Fruit fly (Drosophila melanogaster) whole organism, embryonic: Measurements from ENCODE around the gene RpS15Aa.
A peak's percentile ranks its signal among the peaks of the same experiment; 100 is the strongest.

ENCODE experiments used
- CG10366 ChIP-seq: fragments of 200-800 bp; sonication (Bioruptor generic); IDR thresholded peaks from 2 replicates; pipeline ENCODE4 v1.3.6; 2022; ENCODE audit warnings: missing biosample characterization, missing genetic modification characterization
- CG10431 ChIP-seq: fragments of 200-800 bp; sonication (Bioruptor generic); optimal IDR thresholded peaks from 3 replicates; lab custom pipeline; 2018; ENCODE audit warnings: missing biosample characterization, mild to moderate bottlenecking, missing genetic modification characterization
- CG10654 ChIP-seq: fragments of 200-800 bp; sonication (Bioruptor generic); optimal IDR thresholded peaks from 2 replicates; lab custom pipeline; 2016; ENCODE audit warnings: missing biosample characterization, missing genetic modification characterization
- CG12071 ChIP-seq: fragments of 200-800 bp; sonication (Bioruptor generic); optimal IDR thresholded peaks from 3 replicates; lab custom pipeline; 2018; ENCODE audit warnings: missing biosample characterization, mild to moderate bottlenecking, missing genetic modification characterization
- CG13287 ChIP-seq: fragments of 200-800 bp; sonication (Bioruptor generic); IDR thresholded peaks from 2 replicates; pipeline ENCODE4 v1.3.6; 2022; ENCODE audit warnings: missing biosample characterization, missing genetic modification characterization; ENCODE audit not compliant: partially characterized antibody
- CG13624 ChIP-seq: fragments of 200-800 bp; sonication (Bioruptor generic); optimal IDR thresholded peaks from 2 replicates; lab custom pipeline; 2016; ENCODE audit warnings: missing biosample characterization, missing genetic modification characterization
- CG15073 ChIP-seq: fragments of 200-800 bp; sonication (Bioruptor generic); optimal IDR thresholded peaks from 2 replicates; lab custom pipeline; 2016; ENCODE audit warnings: missing biosample characterization, missing genetic modification characterization
- CG16779 ChIP-seq: fragments of 200-800 bp; sonication (Bioruptor generic); IDR thresholded peaks from 2 replicates; pipeline ENCODE4 v1.3.6; 2022; ENCODE audit warnings: missing biosample characterization, missing genetic modification characterization
- CG16813 ChIP-seq: fragments of 200-800 bp; sonication (Bioruptor generic); IDR thresholded peaks from 3 replicates; pipeline ENCODE4 v1.3.6; 2022; ENCODE audit warnings: missing biosample characterization, missing genetic modification characterization; ENCODE audit not compliant: partially characterized antibody
- CG1792 ChIP-seq: fragments of 200-800 bp; sonication (Bioruptor generic); optimal IDR thresholded peaks from 2 replicates; lab custom pipeline; 2016; ENCODE audit warnings: missing biosample characterization, missing genetic modification characterization
- CG18262 ChIP-seq: fragments of 200-800 bp; optimal IDR thresholded peaks from 3 replicates; lab custom pipeline; 2019; ENCODE audit warnings: missing biosample characterization, mild to moderate bottlenecking, missing genetic modification characterization, moderate library complexity
- CG1832 ChIP-seq: fragments of 200-800 bp; sonication (Bioruptor generic); optimal IDR thresholded peaks from 2 replicates; lab custom pipeline; 2017; ENCODE audit warnings: missing biosample characterization, mild to moderate bottlenecking, missing genetic modification characterization, inconsistent platforms
- CG2120 ChIP-seq: fragments of 200-800 bp; sonication (Bioruptor generic); optimal IDR thresholded peaks from 3 replicates; lab custom pipeline; 2016; ENCODE audit warnings: missing biosample characterization, missing genetic modification characterization
- CG2202 ChIP-seq: fragments of 200-800 bp; sonication (Bioruptor generic); optimal IDR thresholded peaks from 2 replicates; lab custom pipeline; 2018; ENCODE audit warnings: missing biosample characterization, mild to moderate bottlenecking, missing genetic modification characterization
- CG2889 ChIP-seq: fragments of 200-800 bp; sonication (Bioruptor generic); IDR thresholded peaks from 3 replicates; pipeline ENCODE4 v1.3.6; 2022; ENCODE audit warnings: missing biosample characterization, missing genetic modification characterization
- CG31365 ChIP-seq: fragments of 200-800 bp; sonication (Bioruptor generic); optimal IDR thresholded peaks from 2 replicates; lab custom pipeline; 2018; ENCODE audit warnings: missing biosample characterization, mild to moderate bottlenecking, missing genetic modification characterization
- CG34422 ChIP-seq: fragments of 200-800 bp; sonication (Bioruptor generic); IDR thresholded peaks from 3 replicates; pipeline ENCODE4 v1.3.6; 2022; ENCODE audit warnings: missing biosample characterization, missing genetic modification characterization
- CG42726 ChIP-seq: fragments of 200-800 bp; sonication (Bioruptor generic); IDR thresholded peaks from 2 replicates; pipeline ENCODE4 v1.3.6; 2022; ENCODE audit warnings: missing biosample characterization, missing genetic modification characterization; ENCODE audit not compliant: partially characterized antibody
- CG7556 ChIP-seq: fragments of 200-800 bp; sonication (Bioruptor generic); optimal IDR thresholded peaks from 2 replicates; lab custom pipeline; 2017; ENCODE audit warnings: missing biosample characterization, mild to moderate bottlenecking, missing genetic modification characterization
- CG7928 ChIP-seq: fragments of 200-800 bp; sonication (Bioruptor generic); optimal IDR thresholded peaks from 2 replicates; lab custom pipeline; 2017; ENCODE audit warnings: missing biosample characterization, mild to moderate bottlenecking, missing genetic modification characterization
- CG8765 ChIP-seq: fragments of 200-800 bp; sonication (Bioruptor generic); IDR thresholded peaks from 2 replicates; pipeline ENCODE4 v1.3.6; 2022; ENCODE audit warnings: missing biosample characterization, missing genetic modification characterization
- CG8924 ChIP-seq: fragments of 200-800 bp; optimal IDR thresholded peaks from 3 replicates; lab custom pipeline; 2019; ENCODE audit warnings: missing biosample characterization, mild to moderate bottlenecking, missing genetic modification characterization, moderate library complexity
- CG9215 ChIP-seq: fragments of 200-800 bp; sonication (Bioruptor generic); IDR thresholded peaks from 2 replicates; pipeline ENCODE4 v1.3.6; 2022; ENCODE audit warnings: missing biosample characterization, missing genetic modification characterization
- CG9727 ChIP-seq: fragments of 200-800 bp; sonication (Bioruptor generic); optimal IDR thresholded peaks from 3 replicates; lab custom pipeline; 2017; ENCODE audit warnings: missing biosample characterization, mild to moderate bottlenecking, missing genetic modification characterization
- Dref ChIP-seq: fragments of 200-800 bp; sonication (Bioruptor generic); IDR thresholded peaks from 2 replicates; pipeline ENCODE4 v1.3.6; 2022; ENCODE audit warnings: missing biosample characterization, missing genetic modification characterization
- E2f1 ChIP-seq: fragments of 200-800 bp; sonication (Bioruptor generic); IDR thresholded peaks from 2 replicates; pipeline ENCODE4 v1.3.6; 2022; ENCODE audit warnings: missing biosample characterization, missing genetic modification characterization
- Hmr ChIP-seq: fragments of 200-800 bp; sonication (Bioruptor generic); optimal IDR thresholded peaks from 3 replicates; lab custom pipeline; 2017; ENCODE audit warnings: mild to moderate bottlenecking, missing biosample characterization, missing genetic modification reagents, missing genetic modification characterization
- Hmx ChIP-seq: fragments of 200-800 bp; sonication (Bioruptor generic); optimal IDR thresholded peaks from 2 replicates; lab custom pipeline; 2016; ENCODE audit warnings: missing biosample characterization, missing genetic modification characterization
- Hr78 ChIP-seq, 2 experiments: fragments of 200-800 bp in 1 of 2; fragments of >200 bp in 1 of 2; sonication (Bioruptor generic) in 1 of 2; optimal IDR thresholded peaks; 2 replicates each; lab custom pipeline; 2017 to 2019; ENCODE audit warnings: missing biosample characterization in 2 of 2, missing genetic modification characterization in 2 of 2, mild to moderate bottlenecking in 1 of 2, moderate library complexity in 1 of 2
- Hsf ChIP-seq: fragments of 200-800 bp; sonication (Bioruptor generic); optimal IDR thresholded peaks from 3 replicates; lab custom pipeline; 2016; ENCODE audit warnings: missing biosample characterization, missing genetic modification characterization
- MBD-R2 ChIP-seq: fragments of 200-800 bp; sonication (Bioruptor generic); IDR thresholded peaks from 2 replicates; pipeline ENCODE4 v1.3.6; 2022; ENCODE audit warnings: missing biosample characterization, missing genetic modification characterization
- NK7.1 ChIP-seq: fragments of 200-800 bp; sonication (Bioruptor generic); optimal IDR thresholded peaks from 3 replicates; lab custom pipeline; 2016; ENCODE audit warnings: missing biosample characterization, missing genetic modification characterization
- Neu2 ChIP-seq: fragments of 200-800 bp; sonication (Bioruptor generic); optimal IDR thresholded peaks from 3 replicates; lab custom pipeline; 2016; ENCODE audit warnings: missing biosample characterization, missing genetic modification characterization, borderline replicate concordance
- Rfx ChIP-seq: fragments of 200-800 bp; sonication (Bioruptor generic); IDR thresholded peaks from 2 replicates; pipeline ENCODE4 v1.3.6; 2022; ENCODE audit warnings: missing biosample characterization, missing genetic modification characterization
- Side ChIP-seq: fragments of 200-800 bp; sonication (Bioruptor generic); optimal IDR thresholded peaks from 2 replicates; lab custom pipeline; 2016; ENCODE audit warnings: missing biosample characterization, missing genetic modification characterization
- TFAM ChIP-seq: fragments of 200-800 bp; sonication (Bioruptor generic); optimal IDR thresholded peaks from 2 replicates; lab custom pipeline; 2017; ENCODE audit warnings: missing biosample characterization, missing genetic modification characterization, inconsistent platforms
- Trl ChIP-seq, 3 experiments: fragments of >200 bp in 2 of 3; fragments of 200-800 bp in 1 of 3; sonication (Bioruptor generic) in 1 of 3; optimal IDR thresholded peaks; 2 replicates in 1 of 3; 3 replicates in 2 of 3; lab custom pipeline; 2016 to 2017; ENCODE audit warnings: missing biosample characterization in 1 of 3, missing genetic modification characterization in 1 of 3
- Xbp1 ChIP-seq: fragments of 200-800 bp; sonication (Bioruptor generic); optimal IDR thresholded peaks from 3 replicates; lab custom pipeline; 2016; ENCODE audit warnings: missing biosample characterization, mild to moderate bottlenecking, missing genetic modification characterization
- dan ChIP-seq: fragments of 200-800 bp; sonication (Bioruptor generic); IDR thresholded peaks from 2 replicates; pipeline ENCODE4 v1.3.6; 2022; ENCODE audit warnings: missing biosample characterization, missing genetic modification characterization
- ems ChIP-seq: fragments of 200-800 bp; sonication (Bioruptor generic); optimal IDR thresholded peaks from 3 replicates; lab custom pipeline; 2016; ENCODE audit warnings: missing biosample characterization, missing genetic modification characterization
- fu2 ChIP-seq: fragments of 200-800 bp; sonication (Bioruptor generic); optimal IDR thresholded peaks from 2 replicates; lab custom pipeline; 2016; ENCODE audit warnings: missing biosample characterization, missing genetic modification characterization
- grau ChIP-seq: fragments of 200-800 bp; optimal IDR thresholded peaks from 3 replicates; lab custom pipeline; 2019; ENCODE audit warnings: missing biosample characterization, mild to moderate bottlenecking, missing genetic modification characterization, moderate library complexity
- pfk ChIP-seq: fragments of 200-800 bp; sonication (Bioruptor generic); optimal IDR thresholded peaks from 2 replicates; lab custom pipeline; 2018; ENCODE audit warnings: missing biosample characterization, mild to moderate bottlenecking, missing genetic modification characterization, moderate library complexity
- pho ChIP-seq: fragments of 200-800 bp; sonication (Bioruptor generic); optimal IDR thresholded peaks from 2 replicates; lab custom pipeline; 2016; ENCODE audit warnings: missing biosample characterization, missing genetic modification characterization
- run ChIP-seq: fragments of 200-800 bp; sonication (Bioruptor generic); optimal IDR thresholded peaks from 3 replicates; lab custom pipeline; 2018; ENCODE audit warnings: missing biosample characterization, mild to moderate bottlenecking, missing genetic modification characterization
- so ChIP-seq: fragments of 200-800 bp; sonication (Bioruptor generic); IDR thresholded peaks from 3 replicates; pipeline ENCODE4 v1.3.6; 2022; ENCODE audit warnings: missing biosample characterization, missing genetic modification characterization
- tna ChIP-seq: fragments of 200-800 bp; sonication (Bioruptor generic); IDR thresholded peaks from 2 replicates; pipeline ENCODE4 v1.3.6; 2022; ENCODE audit warnings: missing biosample characterization, missing genetic modification characterization; ENCODE audit not compliant: partially characterized antibody
- wor ChIP-seq: fragments of 200-800 bp; sonication (Bioruptor generic); IDR thresholded peaks from 2 replicates; pipeline ENCODE4 v1.3.6; 2022; ENCODE audit warnings: missing biosample characterization, missing genetic modification characterization
- yki ChIP-seq: fragments of >200 bp; optimal IDR thresholded peaks from 3 replicates; lab custom pipeline; 2018
- zen2 ChIP-seq: fragments of 200-800 bp; sonication (Bioruptor generic); IDR thresholded peaks from 3 replicates; pipeline ENCODE4 v1.3.6; 2022; ENCODE audit warnings: missing biosample characterization, missing genetic modification characterization; ENCODE audit not compliant: partially characterized antibody

Gene RpS15Aa

DNA sequence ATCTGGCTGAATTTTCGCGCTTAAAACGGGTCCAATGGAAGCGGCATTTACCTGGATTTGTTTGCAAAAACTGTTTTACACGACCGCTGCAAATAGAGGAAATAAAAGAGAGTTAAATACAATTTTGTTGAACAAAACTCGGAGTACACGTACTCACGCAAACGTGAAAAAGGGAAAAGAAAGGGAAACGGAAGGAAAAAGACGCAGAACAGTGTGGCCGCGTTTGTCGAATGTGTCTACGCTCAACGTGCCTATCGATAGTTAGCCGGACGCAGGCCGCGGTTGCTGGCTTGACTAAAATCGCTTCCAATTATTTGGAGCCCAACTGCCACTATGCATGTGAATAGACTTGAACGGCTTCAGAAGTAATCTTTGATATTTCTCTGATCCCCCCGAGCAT, at the start of gene RpS15Aa (continued):
- TF ChIP-seq E2f1 (GFP tag; lab: Robert Waterston, UW) (peak; percentile 59), fu2 (GFP tag; lab: Kevin White, UChicago) (peak; percentile 44), so (GFP tag; lab: Robert Waterston, UW) (0 out of 3 replicates have a peak, but pooled peaks have one; percentile 48), CG18262 (peak; percentile 49), CG15073 (no peak), Trl (optimal IDR thresholded peaks at IDR 0.05; lab: Kevin White, UChicago) (no peak), Trl (GFP tag; optimal IDR thresholded peaks at IDR 0.05; lab: Kevin White, UChicago) (peak; percentile 88), Xbp1 (GFP tag; lab: Kevin White, UChicago) (peak; percentile 74), tna (GFP tag; lab: Robert Waterston, UW) (peak; percentile 23; the same call in 1 of the 2 replicates), CG10654 (GFP tag; lab: Kevin White, UChicago) (peak; percentile 68), Hmx (GFP tag; lab: Kevin White, UChicago) (no peak), pho (GFP tag; lab: Kevin White, UChicago) (peak; percentile 78), CG1832 (GFP tag; lab: Kevin White, UChicago) (no peak), ems (GFP tag; lab: Kevin White, UChicago) (peak; percentile 39), CG13287 (GFP tag; lab: Robert Waterston, UW) (peak; percentile 40), CG10431 (GFP tag; lab: Kevin White, UChicago) (peak; percentile 81), CG1792 (GFP tag; lab: Kevin White, UChicago) (peak; percentile 45), NK7.1 (GFP tag; lab: Kevin White, UChicago) (peak; percentile 60), CG2120 (GFP tag; lab: Kevin White, UChicago) (peak; percentile 34), Side (GFP tag; lab: Kevin White, UChicago) (peak; percentile 81), zen2 (GFP tag; lab: Robert Waterston, UW) (no peak), TFAM (GFP tag; lab: Kevin White, UChicago) (peak; percentile 10), CG8924 (tag; lab: Kevin White, UChicago) (peak; percentile 48), CG12071 (GFP tag; lab: Kevin White, UChicago) (peak; percentile 76), Rfx (GFP tag; lab: Robert Waterston, UW) (peak; percentile 92), CG13624 (GFP tag; lab: Kevin White, UChicago) (peak; percentile 70), CG16779 (GFP tag; lab: Robert Waterston, UW) (0 out of 2 replicates have a peak, but pooled peaks have one; percentile 17), run (peak; percentile 38), CG42726 (peak; percentile 77), dan (GFP tag; lab: Robert Waterston, UW) (no peak), CG7556 (no peak), CG7928 (GFP tag; lab: Kevin White, UChicago) (peak; percentile 28), CG34422 (GFP tag; lab: Robert Waterston, UW) (peak; percentile 78; the same call in 2 of the 3 replicates), CG16813 (GFP tag; lab: Robert Waterston, UW) (peak; percentile 65; the same call in 2 of the 3 replicates), wor (GFP tag; lab: Robert Waterston, UW) (no peak), yki (lab: Kevin White, UChicago) (peak; percentile 1), CG2889 (GFP tag; lab: Robert Waterston, UW) (peak; percentile 54; the same call in 1 of the 3 replicates), CG9727 (GFP tag; lab: Kevin White, UChicago) (peak; percentile 81), Hsf (peak; percentile 74), Dref (GFP tag; lab: Robert Waterston, UW) (peak; percentile 90), Hr78 (GFP tag; optimal IDR thresholded peaks at IDR 0.05; lab: Kevin White, UChicago) (no peak), CG31365 (tag; lab: Kevin White, UChicago) (peak; percentile 62), CG9215 (peak; percentile 49), Neu2 (GFP tag; lab: Kevin White, UChicago) (peak; percentile 47), grau (tag; lab: Kevin White, UChicago) (peak; percentile 59), pfk (GFP tag; lab: Kevin White, UChicago) (peak; percentile 68), Hmr (GFP tag; lab: Kevin White, UChicago) (peak; percentile 84), CG8765 (peak; percentile 56; the same call in 1 of the 2 replicates), CG2202 (tag; lab: Kevin White, UChicago) (peak; percentile 52), CG10366 (peak; percentile 76), MBD-R2 (GFP tag; lab: Robert Waterston, UW) (peak; percentile 56; the same call in 1 of the 2 replicates)
